Fruit fly (Drosophila melanogaster) whole organism, embryonic: ENCODE results near the gene cert.

ENCODE experiments used
- ATbp ChIP-seq: fragments of 200-800 bp; sonication (Bioruptor generic); optimal IDR thresholded peaks from 2 replicates; lab custom pipeline; 2017; ENCODE audit warnings: missing biosample characterization, mild to moderate bottlenecking, missing genetic modification characterization, missing genetic modification reagents
- Aef1 ChIP-seq: fragments of 200-800 bp; sonication (Bioruptor generic); IDR thresholded peaks from 3 replicates; pipeline ENCODE4 v1.3.6; 2022; ENCODE audit warnings: missing biosample characterization, missing genetic modification characterization
- Atf6 ChIP-seq: fragments of 200-800 bp; sonication (Bioruptor generic); IDR thresholded peaks from 2 replicates; pipeline ENCODE4 v1.3.6; 2022; ENCODE audit warnings: missing biosample characterization, missing genetic modification characterization
- CG10979 ChIP-seq: fragments of 200-800 bp; sonication (Bioruptor generic); optimal IDR thresholded peaks from 2 replicates; lab custom pipeline; 2018; ENCODE audit warnings: missing biosample characterization, mild to moderate bottlenecking, missing genetic modification characterization, moderate library complexity
- CG11695 ChIP-seq: fragments of 200-800 bp; sonication (Bioruptor generic); IDR thresholded peaks from 3 replicates; pipeline ENCODE4 v1.3.6; 2022; ENCODE audit warnings: missing biosample characterization, missing genetic modification characterization
- CG11696 ChIP-seq: fragments of 200-800 bp; sonication (Bioruptor generic); IDR thresholded peaks from 2 replicates; pipeline ENCODE4 v1.3.6; 2022; ENCODE audit warnings: missing biosample characterization, missing genetic modification characterization
- CG12391 ChIP-seq: fragments of 200-800 bp; sonication (Bioruptor generic); optimal IDR thresholded peaks from 3 replicates; lab custom pipeline; 2018; ENCODE audit warnings: missing biosample characterization, mild to moderate bottlenecking, missing genetic modification characterization, moderate library complexity
- CG15073 ChIP-seq: fragments of 200-800 bp; sonication (Bioruptor generic); optimal IDR thresholded peaks from 2 replicates; lab custom pipeline; 2016; ENCODE audit warnings: missing biosample characterization, missing genetic modification characterization
- CG17359 ChIP-seq: fragments of 200-800 bp; sonication (Bioruptor generic); optimal IDR thresholded peaks from 3 replicates; lab custom pipeline; 2018; ENCODE audit warnings: missing biosample characterization, mild to moderate bottlenecking, missing genetic modification characterization, moderate library complexity
- CG2712 ChIP-seq: fragments of 200-800 bp; optimal IDR thresholded peaks from 3 replicates; lab custom pipeline; 2019; ENCODE audit warnings: missing biosample characterization, mild to moderate bottlenecking, missing genetic modification characterization, moderate library complexity
- CG31388 ChIP-seq: fragments of 200-800 bp; sonication (Bioruptor generic); optimal IDR thresholded peaks from 2 replicates; lab custom pipeline; 2016; ENCODE audit warnings: missing biosample characterization, missing genetic modification characterization
- CG3163 ChIP-seq: fragments of 200-800 bp; sonication (Bioruptor generic); optimal IDR thresholded peaks from 3 replicates; lab custom pipeline; 2016; ENCODE audit warnings: missing biosample characterization, missing genetic modification characterization
- CG34376 ChIP-seq: fragments of 200-800 bp; sonication (Bioruptor generic); optimal IDR thresholded peaks from 2 replicates; lab custom pipeline; 2018; ENCODE audit warnings: missing biosample characterization, mild to moderate bottlenecking, missing genetic modification characterization
- CG4282 ChIP-seq: fragments of 200-800 bp; sonication (Bioruptor generic); optimal IDR thresholded peaks from 2 replicates; lab custom pipeline; 2016; ENCODE audit warnings: missing biosample characterization, missing genetic modification characterization
- CG5180 ChIP-seq: fragments of 200-800 bp; sonication (Bioruptor generic); optimal IDR thresholded peaks from 3 replicates; lab custom pipeline; 2017; ENCODE audit warnings: missing biosample characterization, missing genetic modification characterization, mild to moderate bottlenecking, moderate library complexity, missing genetic modification reagents
- CG6654 ChIP-seq: fragments of 200-800 bp; sonication (Bioruptor generic); optimal IDR thresholded peaks from 2 replicates; lab custom pipeline; 2017; ENCODE audit warnings: missing biosample characterization, mild to moderate bottlenecking, missing genetic modification characterization
- CG6689 ChIP-seq: fragments of 200-800 bp; sonication (Bioruptor generic); IDR thresholded peaks from 2 replicates; pipeline ENCODE4 v1.3.6; 2022; ENCODE audit warnings: missing biosample characterization, missing genetic modification characterization
- CG9437 ChIP-seq: fragments of 200-800 bp; sonication (Bioruptor generic); optimal IDR thresholded peaks from 2 replicates; lab custom pipeline; 2018; ENCODE audit warnings: missing biosample characterization, mild to moderate bottlenecking, missing genetic modification characterization
- CoRest ChIP-seq: fragments of 200-800 bp; sonication (Bioruptor generic); optimal IDR thresholded peaks from 3 replicates; lab custom pipeline; 2018; ENCODE audit warnings: missing biosample characterization, mild to moderate bottlenecking, missing genetic modification characterization, moderate library complexity
- D19A ChIP-seq: fragments of 200-800 bp; optimal IDR thresholded peaks from 3 replicates; lab custom pipeline; 2019; ENCODE audit warnings: missing biosample characterization, mild to moderate bottlenecking, missing genetic modification characterization, moderate library complexity
- Dad ChIP-seq: fragments of 200-800 bp; sonication (Bioruptor generic); optimal IDR thresholded peaks from 3 replicates; lab custom pipeline; 2016; ENCODE audit warnings: missing biosample characterization, missing genetic modification characterization
- GATAe ChIP-seq: fragments of 200-800 bp; sonication (Bioruptor generic); conservative IDR thresholded peaks from 2 replicates; pipeline ENCODE4 v1.3.6; 2022; ENCODE audit warnings: missing biosample characterization, missing genetic modification characterization
- HLH3B ChIP-seq: fragments of 200-800 bp; sonication (Bioruptor generic); IDR thresholded peaks from 2 replicates; pipeline ENCODE4 v1.3.6; 2022; ENCODE audit warnings: missing biosample characterization, missing genetic modification characterization
- Jarid2 ChIP-seq: fragments of 200-800 bp; sonication (Bioruptor generic); optimal IDR thresholded peaks from 3 replicates; lab custom pipeline; 2017; ENCODE audit warnings: mild to moderate bottlenecking, missing biosample characterization, missing genetic modification reagents, missing genetic modification characterization
- NC2α ChIP-seq: fragments of 200-800 bp; sonication (Bioruptor generic); optimal IDR thresholded peaks from 2 replicates; lab custom pipeline; 2016; ENCODE audit warnings: missing biosample characterization, missing genetic modification characterization
- Oli ChIP-seq: fragments of 200-800 bp; sonication (Bioruptor generic); optimal IDR thresholded peaks from 2 replicates; lab custom pipeline; 2018; ENCODE audit warnings: missing biosample characterization, mild to moderate bottlenecking, missing genetic modification characterization, moderate library complexity
- Sox100B ChIP-seq: fragments of 200-800 bp; sonication (Bioruptor generic); optimal IDR thresholded peaks from 3 replicates; lab custom pipeline; 2018; ENCODE audit warnings: missing biosample characterization, mild to moderate bottlenecking, missing genetic modification characterization
- Sox102F ChIP-seq: fragments of 200-800 bp; sonication (Bioruptor generic); optimal IDR thresholded peaks from 2 replicates; lab custom pipeline; 2018; ENCODE audit warnings: missing biosample characterization, mild to moderate bottlenecking, missing genetic modification characterization, moderate library complexity
- Tbp ChIP-seq: fragments of >200 bp; optimal IDR thresholded peaks from 2 replicates; lab custom pipeline; 2018; ENCODE audit warnings: missing biosample characterization, missing genetic modification characterization
- Xbp1 ChIP-seq: fragments of 200-800 bp; sonication (Bioruptor generic); optimal IDR thresholded peaks from 3 replicates; lab custom pipeline; 2016; ENCODE audit warnings: missing biosample characterization, mild to moderate bottlenecking, missing genetic modification characterization
- abd-A ChIP-seq: fragments of 200-800 bp; sonication (Bioruptor generic); optimal IDR thresholded peaks from 3 replicates; lab custom pipeline; 2019; ENCODE audit warnings: missing biosample characterization, mild to moderate bottlenecking, missing genetic modification characterization, moderate library complexity
- az2 ChIP-seq: fragments of 200-800 bp; sonication (Bioruptor generic); optimal IDR thresholded peaks from 3 replicates; lab custom pipeline; 2016; ENCODE audit warnings: missing biosample characterization, missing genetic modification characterization
- caup ChIP-seq: fragments of 200-800 bp; sonication (Bioruptor generic); optimal IDR thresholded peaks from 3 replicates; lab custom pipeline; 2017; ENCODE audit warnings: missing biosample characterization, mild to moderate bottlenecking, missing genetic modification characterization, moderate library complexity; ENCODE audit not compliant: severe bottlenecking
- crol ChIP-seq: fragments of 200-800 bp; sonication (Bioruptor generic); IDR thresholded peaks from 2 replicates; pipeline ENCODE4 v1.3.6; 2022; ENCODE audit warnings: missing biosample characterization, missing genetic modification characterization
- dysf ChIP-seq: fragments of 200-800 bp; sonication (Bioruptor generic); IDR thresholded peaks from 3 replicates; pipeline ENCODE4 v1.3.6; 2022; ENCODE audit warnings: missing biosample characterization, missing genetic modification characterization
- fu2 ChIP-seq: fragments of 200-800 bp; sonication (Bioruptor generic); optimal IDR thresholded peaks from 2 replicates; lab custom pipeline; 2016; ENCODE audit warnings: missing biosample characterization, missing genetic modification characterization
- gcm2 ChIP-seq: fragments of 200-800 bp; sonication (Bioruptor generic); optimal IDR thresholded peaks from 2 replicates; lab custom pipeline; 2016; ENCODE audit warnings: missing biosample characterization, missing genetic modification characterization
- grau ChIP-seq: fragments of 200-800 bp; optimal IDR thresholded peaks from 3 replicates; lab custom pipeline; 2019; ENCODE audit warnings: missing biosample characterization, mild to moderate bottlenecking, missing genetic modification characterization, moderate library complexity
- gsb ChIP-seq: fragments of 200-800 bp; sonication (Bioruptor generic); IDR thresholded peaks from 2 replicates; pipeline ENCODE4 v1.3.6; 2022; ENCODE audit warnings: missing biosample characterization, missing genetic modification characterization
- gsb-n ChIP-seq: fragments of 200-800 bp; sonication (Bioruptor generic); optimal IDR thresholded peaks from 3 replicates; lab custom pipeline; 2018; ENCODE audit warnings: missing biosample characterization, mild to moderate bottlenecking, missing genetic modification characterization
- gt ChIP-seq: fragments of 200-800 bp; sonication (Bioruptor generic); IDR thresholded peaks from 2 replicates; pipeline ENCODE4 v1.3.6; 2022; ENCODE audit warnings: missing biosample characterization, missing genetic modification characterization
- insv ChIP-seq, 2 experiments: fragments of 200-800 bp; sonication (Bioruptor generic); optimal IDR thresholded peaks; 3 replicates each; lab custom pipeline; 2016 to 2018; ENCODE audit warnings: missing biosample characterization in 2 of 2, missing genetic modification characterization in 2 of 2
- jumu ChIP-seq: fragments of 200-800 bp; sonication (Bioruptor generic); optimal IDR thresholded peaks from 3 replicates; lab custom pipeline; 2016; ENCODE audit warnings: missing biosample characterization, missing genetic modification characterization
- lbe ChIP-seq: fragments of 200-800 bp; sonication (Bioruptor generic); optimal IDR thresholded peaks from 2 replicates; lab custom pipeline; 2016; ENCODE audit warnings: missing biosample characterization, mild to moderate bottlenecking, missing genetic modification characterization
- lola ChIP-seq, 3 experiments: fragments of >200 bp in 2 of 3; fragments of 200-800 bp in 1 of 3; sonication (Bioruptor generic) in 1 of 3; optimal IDR thresholded peaks; 2 replicates each; lab custom pipeline; 2017 to 2019; ENCODE audit warnings: missing biosample characterization in 3 of 3, missing genetic modification characterization in 3 of 3, mild to moderate bottlenecking in 1 of 3, moderate library complexity in 1 of 3
- mam ChIP-seq: fragments of 200-800 bp; sonication (Bioruptor generic); optimal IDR thresholded peaks from 3 replicates; lab custom pipeline; 2016; ENCODE audit warnings: missing biosample characterization, missing genetic modification characterization
- mirr ChIP-seq: fragments of 200-800 bp; sonication (Bioruptor generic); optimal IDR thresholded peaks from 3 replicates; lab custom pipeline; 2018; ENCODE audit warnings: missing biosample characterization, mild to moderate bottlenecking, missing genetic modification characterization
- p53 ChIP-seq: fragments of 200-800 bp; sonication (Bioruptor generic); optimal IDR thresholded peaks from 2 replicates; lab custom pipeline; 2016; ENCODE audit warnings: missing biosample characterization, missing genetic modification characterization
- sc ChIP-seq, 3 experiments: fragments of >200 bp in 2 of 3; fragments of 200-800 bp in 1 of 3; sonication (Bioruptor generic) in 1 of 3; optimal IDR thresholded peaks; 2 replicates in 2 of 3; 3 replicates in 1 of 3; lab custom pipeline; 2017; ENCODE audit warnings: mild to moderate bottlenecking in 1 of 3, missing biosample characterization in 1 of 3, missing genetic modification characterization in 1 of 3, missing genetic modification reagents in 1 of 3
- tin ChIP-seq: fragments of 200-800 bp; sonication (Bioruptor generic); optimal IDR thresholded peaks from 3 replicates; lab custom pipeline; 2016; ENCODE audit warnings: missing biosample characterization, missing genetic modification characterization
- yki ChIP-seq: fragments of >200 bp; optimal IDR thresholded peaks from 3 replicates; lab custom pipeline; 2018

The cert gene

DNA sequence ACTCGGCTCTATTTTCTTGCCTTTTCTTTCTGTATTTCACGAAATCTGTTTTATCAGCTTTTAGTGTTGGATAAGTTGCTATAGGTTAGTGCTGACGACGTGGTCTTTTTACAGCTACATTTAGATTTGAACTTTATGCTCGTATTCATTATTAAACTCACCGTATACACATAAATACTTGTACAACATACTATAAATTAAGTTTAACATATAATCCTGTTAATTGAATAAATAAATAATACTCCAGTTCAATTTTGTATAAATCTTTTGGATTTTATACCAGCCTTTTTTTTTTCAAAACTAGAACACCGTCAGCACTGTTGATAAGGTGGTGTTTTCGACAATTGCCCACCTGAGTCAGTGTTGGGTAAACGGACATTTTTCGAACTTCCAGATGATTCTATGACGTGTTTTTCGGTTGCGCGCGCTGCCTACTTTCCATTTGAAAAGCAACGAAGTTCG lies 19.3 kb upstream of the cert start, which contains the start of gene BI-1 (continued):
- peak; percentile 33 for TF ChIP-seq mirr (GFP tag; lab: Kevin White, UChicago)
- peak in 1 of 2 experiments; percentile 41 for TF ChIP-seq insv (GFP tag; optimal IDR thresholded peaks at IDR 0.05; lab: Kevin White, UChicago)
- peak; percentile 43; the same call in 1 of the 2 replicates for TF ChIP-seq GATAe
- peak in 1 of 3 experiments; percentile 50 for TF ChIP-seq lola (GFP tag; optimal IDR thresholded peaks at IDR 0.05; lab: Kevin White, UChicago)
- peak; percentile 55 for TF ChIP-seq Dad (GFP tag; lab: Kevin White, UChicago)
- peak; percentile 79 for TF ChIP-seq Sox100B (GFP tag; lab: Kevin White, UChicago)
- no peak for TF ChIP-seq sc (optimal IDR thresholded peaks at IDR 0.05; lab: Kevin White, UChicago)
- TF ChIP-seq sc (GFP tag; optimal IDR thresholded peaks at IDR 0.05; lab: Kevin White, UChicago), result peak; percentile 42
- TF ChIP-seq p53, result no peak
- TF ChIP-seq NC2α (GFP tag; lab: Kevin White, UChicago), result no peak
- TF ChIP-seq CG9437 (GFP tag; lab: Kevin White, UChicago), result peak; percentile 65
- no peak for TF ChIP-seq CG31388
- peak; percentile 57 for TF ChIP-seq az2 (GFP tag; lab: Kevin White, UChicago)
- no peak for TF ChIP-seq gsb-n (tag; lab: Kevin White, UChicago)
- no peak for TF ChIP-seq Jarid2 (GFP tag; lab: Kevin White, UChicago)
- no peak for TF ChIP-seq CG5180 (GFP tag; lab: Kevin White, UChicago)
- no peak for TF ChIP-seq CG6654
- TF ChIP-seq Xbp1 (GFP tag; lab: Kevin White, UChicago), result peak; percentile 89
- TF ChIP-seq crol (GFP tag; lab: Robert Waterston, UW), result no peak
- TF ChIP-seq tin, result peak; percentile 69
- no peak for TF ChIP-seq fu2
- TF ChIP-seq Oli (tag; lab: Kevin White, UChicago), result peak; percentile 56
- TF ChIP-seq ATbp (GFP tag; lab: Kevin White, UChicago), result no peak
- no peak for TF ChIP-seq abd-A
- TF ChIP-seq HLH3B (GFP tag; lab: Robert Waterston, UW), result no peak
- peak; percentile 82 for TF ChIP-seq CG34376 (GFP tag; lab: Kevin White, UChicago)
- TF ChIP-seq lbe (GFP tag; lab: Kevin White, UChicago), result peak; percentile 48
- peak; percentile 79 for TF ChIP-seq grau (tag; lab: Kevin White, UChicago)
- peak; percentile 71 for TF ChIP-seq CG6689
- TF ChIP-seq yki, result no peak
- TF ChIP-seq gcm2 (GFP tag; lab: Kevin White, UChicago), result no peak
- TF ChIP-seq Atf6 (GFP tag; lab: Robert Waterston, UW), result no peak; the same call in 1 of the 2 replicates
- TF ChIP-seq CG2712, result peak; percentile 67
- TF ChIP-seq caup (GFP tag; lab: Kevin White, UChicago), result peak; percentile 76
- no peak for TF ChIP-seq Aef1 (GFP tag; lab: Robert Waterston, UW)
- no peak for TF ChIP-seq CG11696 (GFP tag; lab: Robert Waterston, UW)
- TF ChIP-seq dysf (GFP tag; lab: Robert Waterston, UW), result peak; percentile 62; the same call in 2 of the 3 replicates
- TF ChIP-seq CG12391, result peak; percentile 73
- TF ChIP-seq CG17359 (tag; lab: Kevin White, UChicago), result peak; percentile 39
- peak; percentile 58 for TF ChIP-seq mam (GFP tag; lab: Kevin White, UChicago)
- TF ChIP-seq CG4282 (GFP tag; lab: Kevin White, UChicago), result no peak
- peak; percentile 15 for TF ChIP-seq jumu (GFP tag; lab: Kevin White, UChicago)
- peak; percentile 61 for TF ChIP-seq CG10979 (tag; lab: Kevin White, UChicago)
- TF ChIP-seq CoRest (tag; lab: Kevin White, UChicago), result peak; percentile 84
- no peak for TF ChIP-seq Sox102F
- TF ChIP-seq Tbp, result no peak
- TF ChIP-seq gsb (GFP tag; lab: Robert Waterston, UW), result no peak
- no peak for TF ChIP-seq D19A (tag; lab: Kevin White, UChicago)
- no peak for TF ChIP-seq gt (GFP tag; lab: Robert Waterston, UW)
- no peak for TF ChIP-seq CG15073 (GFP tag; lab: Kevin White, UChicago)
- TF ChIP-seq CG3163 (GFP tag; lab: Kevin White, UChicago), result no peak
- TF ChIP-seq CG11695, result no peak
